Worm (Caenorhabditis elegans) whole organism, L2 larva: ENCODE measurements around the gene zig-5.

Source experiments
- C34F6.9 ChIP-seq: fragments of 150-350 bp; optimal IDR thresholded peaks from 2 replicates; lab custom pipeline; 2014; ENCODE audit warnings: missing biosample characterization, missing genetic modification characterization
- F13H6.1 ChIP-seq: sonication (generic microtip); optimal IDR thresholded peaks from 2 replicates; lab custom pipeline; 2016; ENCODE audit warnings: missing genetic modification characterization, missing compliant biosample characterization
- R02D3.7 ChIP-seq: fragments of 150-350 bp; optimal IDR thresholded peaks from 2 replicates; lab custom pipeline; 2014; ENCODE audit warnings: missing biosample characterization, missing genetic modification characterization
- Y55F3AM.14 ChIP-seq: fragments of 200-800 bp; sonication (Bioruptor generic); optimal IDR thresholded peaks from 2 replicates; lab custom pipeline; 2018; ENCODE audit warnings: mild to moderate bottlenecking, missing genetic modification characterization, missing compliant biosample characterization
- ZK546.5 ChIP-seq: sonication (generic microtip); optimal IDR thresholded peaks from 2 replicates; lab custom pipeline; 2017; ENCODE audit warnings: missing biosample characterization, missing genetic modification characterization
- aly-2 ChIP-seq: fragments of 150-350 bp; optimal IDR thresholded peaks from 2 replicates; lab custom pipeline; 2014; ENCODE audit warnings: missing biosample characterization, missing genetic modification characterization
- ama-1 ChIP-seq: fragments of 150-350 bp; optimal IDR thresholded peaks from 2 replicates; lab custom pipeline; 2018; ENCODE audit warnings: inconsistent platforms
- blmp-1 ChIP-seq: sonication (generic microtip); optimal IDR thresholded peaks from 2 replicates; lab custom pipeline; 2017; ENCODE audit warnings: missing genetic modification characterization, mild to moderate bottlenecking, missing compliant biosample characterization, antibody characterized with exemption, moderate library complexity; ENCODE audit not compliant: insufficient read depth
- ceh-82 ChIP-seq: fragments of 150-350 bp; optimal IDR thresholded peaks from 2 replicates; lab custom pipeline; 2014; ENCODE audit warnings: missing biosample characterization, missing genetic modification characterization
- crh-2 ChIP-seq: sonication (generic microtip); optimal IDR thresholded peaks from 2 replicates; lab custom pipeline; 2017; ENCODE audit warnings: missing biosample characterization, missing genetic modification characterization
- dmd-4 ChIP-seq: sonication (generic microtip); optimal IDR thresholded peaks from 2 replicates; lab custom pipeline; 2017; ENCODE audit warnings: missing biosample characterization, missing genetic modification characterization
- egl-27 ChIP-seq: sonication (generic microtip); optimal IDR thresholded peaks from 3 replicates; lab custom pipeline; 2017; ENCODE audit warnings: missing biosample characterization, missing genetic modification reagents, missing genetic modification characterization
- elt-1 ChIP-seq: fragments of 150-350 bp; optimal IDR thresholded peaks from 2 replicates; lab custom pipeline; 2014; ENCODE audit warnings: missing biosample characterization, missing genetic modification characterization
- elt-3 ChIP-seq: sonication (generic microtip); optimal IDR thresholded peaks from 2 replicates; lab custom pipeline; 2017; ENCODE audit warnings: missing biosample characterization, missing genetic modification characterization
- fos-1 ChIP-seq: fragments of 150-350 bp; optimal IDR thresholded peaks from 2 replicates; lab custom pipeline; 2014; ENCODE audit warnings: missing biosample characterization, missing genetic modification characterization
- lin-11 ChIP-seq: fragments of 150-350 bp; sonication (generic microtip); optimal IDR thresholded peaks from 2 replicates; lab custom pipeline; 2014; ENCODE audit warnings: missing biosample characterization, missing genetic modification characterization, inconsistent platforms, mixed read lengths
- lin-13 ChIP-seq: fragments of 150-350 bp; optimal IDR thresholded peaks from 2 replicates; lab custom pipeline; 2014; ENCODE audit warnings: missing biosample characterization, missing genetic modification reagents, missing genetic modification characterization
- lin-39 ChIP-seq: fragments of 150-350 bp; optimal IDR thresholded peaks from 2 replicates; lab custom pipeline; 2014; ENCODE audit warnings: missing biosample characterization, missing genetic modification reagents, missing genetic modification characterization
- lsy-2 ChIP-seq, 2 experiments: fragments of 150-350 bp in 1 of 2; sonication (generic microtip) in 1 of 2; optimal IDR thresholded peaks; 2 replicates each; lab custom pipeline; 2014 to 2017; ENCODE audit warnings: missing biosample characterization in 2 of 2, missing genetic modification characterization in 2 of 2
- mab-5 ChIP-seq: fragments of 150-350 bp; optimal IDR thresholded peaks from 2 replicates; lab custom pipeline; 2014; ENCODE audit warnings: missing biosample characterization, missing genetic modification characterization
- mbf-1 ChIP-seq: sonication (generic microtip); optimal IDR thresholded peaks from 2 replicates; lab custom pipeline; 2017; ENCODE audit warnings: missing biosample characterization, missing genetic modification characterization
- mdl-1 ChIP-seq, 2 experiments: fragments of 150-350 bp in 1 of 2; sonication (generic microtip) in 1 of 2; optimal IDR thresholded peaks; 2 replicates each; lab custom pipeline; 2017; ENCODE audit warnings: missing biosample characterization in 2 of 2, missing genetic modification characterization in 2 of 2
- nhr-10 ChIP-seq: sonication (generic microtip); optimal IDR thresholded peaks from 2 replicates; lab custom pipeline; 2017; ENCODE audit warnings: missing biosample characterization, missing genetic modification characterization
- nhr-12 ChIP-seq: fragments of 150-350 bp; optimal IDR thresholded peaks from 2 replicates; lab custom pipeline; 2014; ENCODE audit warnings: missing biosample characterization, missing genetic modification characterization
- nhr-129 ChIP-seq: fragments of 150-350 bp; optimal IDR thresholded peaks from 2 replicates; lab custom pipeline; 2014; ENCODE audit warnings: missing biosample characterization, missing genetic modification characterization
- nhr-23 ChIP-seq: fragments of 150-350 bp; optimal IDR thresholded peaks from 2 replicates; lab custom pipeline; 2014; ENCODE audit warnings: missing biosample characterization, missing genetic modification reagents, missing genetic modification characterization
- nhr-237 ChIP-seq: fragments of 150-350 bp; optimal IDR thresholded peaks from 2 replicates; lab custom pipeline; 2014; ENCODE audit warnings: missing biosample characterization, missing genetic modification characterization
- nhr-25 ChIP-seq: fragments of 150-350 bp; sonication (generic microtip); optimal IDR thresholded peaks from 3 replicates; lab custom pipeline; 2014; ENCODE audit warnings: missing biosample characterization, missing genetic modification characterization
- peb-1 ChIP-seq: fragments of 150-350 bp; optimal IDR thresholded peaks from 2 replicates; lab custom pipeline; 2014; ENCODE audit warnings: missing biosample characterization, missing genetic modification characterization
- sem-4 ChIP-seq: fragments of 150-350 bp; optimal IDR thresholded peaks from 2 replicates; lab custom pipeline; 2014; ENCODE audit warnings: missing biosample characterization, missing genetic modification reagents, missing genetic modification characterization
- skn-1 ChIP-seq: sonication (generic microtip); optimal IDR thresholded peaks from 2 replicates; lab custom pipeline; 2017; ENCODE audit warnings: missing biosample characterization, missing genetic modification characterization
- sma-3 ChIP-seq: sonication (generic microtip); optimal IDR thresholded peaks from 2 replicates; lab custom pipeline; 2016; ENCODE audit warnings: missing genetic modification reagents, missing genetic modification characterization, missing compliant biosample characterization
- unc-55 ChIP-seq: fragments of 150-350 bp; sonication (generic microtip); optimal IDR thresholded peaks from 3 replicates; lab custom pipeline; 2014; ENCODE audit warnings: missing biosample characterization, missing genetic modification reagents, missing genetic modification characterization
- unc-62 ChIP-seq: fragments of 150-350 bp; optimal IDR thresholded peaks from 2 replicates; lab custom pipeline; 2014; ENCODE audit warnings: missing biosample characterization, missing genetic modification reagents, missing genetic modification characterization
- zag-1 ChIP-seq: fragments of 150-350 bp; optimal IDR thresholded peaks from 2 replicates; lab custom pipeline; 2014; ENCODE audit warnings: missing biosample characterization, missing genetic modification characterization
- ztf-1 ChIP-seq: fragments of 200-800 bp; sonication (Bioruptor generic); conservative IDR thresholded peaks from 2 replicates; pipeline ENCODE4 v1.3.6; 2022; ENCODE audit warnings: missing genetic modification characterization, missing compliant biosample characterization
- ztf-4 ChIP-seq: fragments of 150-350 bp; optimal IDR thresholded peaks from 2 replicates; lab custom pipeline; 2014; ENCODE audit warnings: missing biosample characterization, missing genetic modification characterization

Gene zig-5

ce11 chrIII:10985559-10986036 is 32.3 kb upstream of the zig-5 start, which contains the start of gene col-93:
Gene col-93, minus strand, starts transcription at chrIII:10985609.
- TF ChIP-seq blmp-1 (tag; lab: Kevin White, UChicago) (peak; percentile 24), nhr-10 (no peak), nhr-25 (tag; lab: Kevin White, UChicago) (peak; percentile 21)

DNA sequence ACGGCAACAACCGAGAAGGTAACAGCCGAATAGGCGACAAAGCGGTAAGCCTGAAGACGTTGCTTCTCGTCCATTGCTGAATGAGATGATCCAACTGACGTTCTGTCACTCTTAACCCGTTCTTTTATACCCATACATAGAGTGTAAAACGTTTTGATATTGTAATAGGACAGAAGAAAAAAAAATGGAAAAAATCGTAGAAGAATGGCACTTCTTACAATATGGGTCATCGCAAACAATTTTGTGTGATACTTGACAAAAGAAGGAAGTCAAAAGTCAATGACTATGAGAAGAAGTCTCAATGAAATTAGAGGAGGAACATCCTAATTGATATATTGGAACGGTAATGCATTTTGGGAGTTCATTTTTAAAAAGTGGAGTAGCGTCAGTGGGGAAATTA is 29.8 kb upstream of the zig-5 start, which contains the start of gene col-92:
Gene col-92 (minus strand): TSS at position 101 of the 400 bp plus-strand sequence.
- TF ChIP-seq ceh-82 (tag; lab: Kevin White, UChicago) (no peak), aly-2 (no peak)

DNA sequence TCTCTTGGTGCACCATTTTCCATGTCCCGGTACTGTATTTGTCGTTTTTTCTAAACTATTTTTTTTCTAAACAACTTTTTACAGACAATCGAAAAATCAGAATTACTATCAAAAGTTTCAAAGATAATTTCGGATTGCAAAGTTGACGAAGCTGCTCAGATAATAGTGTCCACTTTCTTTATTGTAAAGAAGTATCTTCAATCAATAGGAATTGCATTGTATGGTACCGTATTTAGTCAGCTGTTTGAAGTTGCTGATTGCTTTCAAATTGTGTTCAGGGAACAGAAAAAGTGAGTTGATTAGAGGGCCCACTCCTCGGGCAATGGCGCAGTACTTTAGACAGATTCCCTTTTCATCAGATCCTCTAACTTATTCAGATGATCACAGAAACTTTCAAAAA is 28.2 kb upstream of the zig-5 start:
- TF ChIP-seq Y55F3AM.14 = no peak
- no peak for TF ChIP-seq sma-3 (GFP tag; lab: Kevin White, UChicago)
- TF ChIP-seq F13H6.1 (tag; lab: Kevin White, UChicago) = no peak
- no peak for TF ChIP-seq lin-39 (tag; lab: Kevin White, UChicago)
- TF ChIP-seq elt-1 = no peak
- no peak for TF ChIP-seq nhr-10
- TF ChIP-seq nhr-237 (tag; lab: Kevin White, UChicago) = no peak
- TF ChIP-seq mbf-1 (tag; lab: Kevin White, UChicago) = no peak
- TF ChIP-seq lin-13 (GFP tag; lab: Kevin White, UChicago) = no peak
- TF ChIP-seq fos-1 = no peak
- no peak for TF ChIP-seq lsy-2 (tag; optimal IDR thresholded peaks at IDR 0.05; lab: Kevin White, UChicago)
- no peak for TF ChIP-seq unc-62 (GFP tag; lab: Kevin White, UChicago)
- no peak for TF ChIP-seq ceh-82 (tag; lab: Kevin White, UChicago)
- no peak for TF ChIP-seq ama-1 (lab: Kevin White, UChicago)
- TF ChIP-seq egl-27 = no peak
- TF ChIP-seq crh-2 (tag; lab: Kevin White, UChicago) = no peak
- no peak for TF ChIP-seq R02D3.7
- no peak for TF ChIP-seq lin-11 (tag; lab: Kevin White, UChicago)
- TF ChIP-seq nhr-25 (tag; lab: Kevin White, UChicago) = no peak
- TF ChIP-seq nhr-12 (tag; lab: Kevin White, UChicago) = no peak

- TF ChIP-seq sem-4 (tag; lab: Kevin White, UChicago) (no peak), nhr-12 (tag; lab: Kevin White, UChicago) (no peak), elt-3 (tag; lab: Kevin White, UChicago) (no peak), dmd-4 (tag; lab: Kevin White, UChicago) (no peak), fos-1 (no peak), lin-11 (tag; lab: Kevin White, UChicago) (no peak), mab-5 (no peak), peb-1 (tag; lab: Kevin White, UChicago) (no peak)
These were observed 23.3 kb upstream of the zig-5 start for ce11 chrIII:10976580-10976979.

ce11 chrIII:10969644-10970043 is 16.3 kb upstream of the zig-5 start, which contains the start of gene dhc-4:
Gene dhc-4, plus strand, starts transcription at chrIII:10969944.
- TF ChIP-seq nhr-129 (tag; lab: Kevin White, UChicago) (no peak), ceh-82 (tag; lab: Kevin White, UChicago) (no peak), C34F6.9 (no peak), Y55F3AM.14 (no peak), crh-2 (tag; lab: Kevin White, UChicago) (no peak), lsy-2 (tag; optimal IDR thresholded peaks at IDR 0.05; lab: Kevin White, UChicago) (no peak), peb-1 (tag; lab: Kevin White, UChicago) (no peak), mbf-1 (tag; lab: Kevin White, UChicago) (no peak), ztf-1 (no peak), blmp-1 (tag; lab: Kevin White, UChicago) (no peak), mdl-1 (tag; optimal IDR thresholded peaks at IDR 0.05; lab: Kevin White, UChicago) (no peak), nhr-23 (no peak), skn-1 (tag; lab: Kevin White, UChicago) (no peak)

- TF ChIP-seq ZK546.5 (tag; lab: Kevin White, UChicago) (no peak), unc-62 (GFP tag; lab: Kevin White, UChicago) (no peak), blmp-1 (tag; lab: Kevin White, UChicago) (no peak), C34F6.9 (no peak), unc-55 (GFP tag; lab: Kevin White, UChicago) (no peak), nhr-237 (tag; lab: Kevin White, UChicago) (no peak), mbf-1 (tag; lab: Kevin White, UChicago) (no peak), ztf-4 (tag; lab: Kevin White, UChicago) (no peak), lin-39 (tag; lab: Kevin White, UChicago) (no peak), aly-2 (no peak), zag-1 (tag; lab: Kevin White, UChicago) (no peak)
These were observed 13.7 kb upstream of the zig-5 start, which contains the start of gene W05B2.2 for ce11 chrIII:10967010-10967409. Gene W05B2.2, minus strand, starts transcription at chrIII:10967110.
